Worm (Caenorhabditis elegans): ENCODE results near the gene toc-1.

Gene toc-1

DNA sequence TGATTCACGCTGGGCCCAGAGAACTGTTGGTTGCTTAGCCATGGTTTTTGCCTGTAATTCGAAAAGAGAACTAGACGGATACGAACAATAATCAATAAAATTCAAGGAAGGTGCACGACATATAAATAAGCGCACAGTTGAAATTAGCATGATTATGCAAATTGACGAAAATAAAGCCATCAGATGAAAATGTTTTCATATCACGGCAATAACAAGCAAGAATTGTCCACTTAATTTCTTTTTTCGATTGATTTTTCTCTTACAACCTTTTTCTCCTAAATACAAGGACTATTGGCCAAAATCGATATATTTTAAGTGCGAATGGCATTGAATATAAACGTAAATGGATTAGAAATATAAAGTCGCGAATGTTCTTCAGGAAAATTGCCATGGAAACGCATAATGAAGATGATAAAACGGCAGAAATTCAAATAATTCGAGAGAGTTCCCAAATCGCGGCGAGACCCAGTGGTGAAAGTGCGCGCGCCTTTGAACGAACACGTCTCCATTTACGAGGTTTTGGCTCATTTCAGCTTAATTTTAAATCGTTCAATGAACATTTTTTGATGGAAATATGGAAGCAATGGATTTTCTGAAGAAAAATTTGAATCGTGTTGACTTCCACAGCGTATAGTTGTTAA is at the start of gene toc-1, which contains the start of gene daf-41:
Gene toc-1, plus strand, starts transcription at position 537 of the 641 bp plus-strand sequence.
Gene daf-41, minus strand, starts transcription at position 51 of the 641 bp plus-strand sequence.
- TF ChIP-seq med-1 (GFP tag; optimal IDR thresholded peaks at IDR 0.05; ENCODE audit: insufficient read depth) (no peak), klf-2 (GFP tag; conservative IDR thresholded peaks at IDR 0.05) (no peak)

ce11 chrIII:5225321-5225720 is 49.7 kb upstream of the toc-1 start, which contains the start of gene nex-1:
Gene nex-1 (plus strand): TSS chrIII:5225621.
- TF ChIP-seq flt-1 (GFP tag; IDR thresholded peaks at IDR 0.05) (no peak), ztf-29 (GFP tag; IDR thresholded peaks at IDR 0.05) (no peak)

- TF ChIP-seq ztf-29 (GFP tag; IDR thresholded peaks at IDR 0.05) (peak; percentile 72), cog-1 (tag; optimal IDR thresholded peaks at IDR 0.05) (peak; percentile 25), ztf-23 (GFP tag; IDR thresholded peaks at IDR 0.05) (peak; percentile 69; the same call in 1 of the 2 replicates), med-1 (GFP tag; optimal IDR thresholded peaks at IDR 0.05; ENCODE audit: insufficient read depth) (peak; percentile 7), klf-2 (GFP tag; conservative IDR thresholded peaks at IDR 0.05) (no peak; the same call in 1 of the 2 replicates)
Measured at ce11 chrIII:5227831-5228467, 47.1 kb upstream of the toc-1 start, which contains the start of the genes C34E10.12, C34E10.10 and atp-2. Gene C34E10.12 (minus strand): TSS chrIII:5227881. Gene C34E10.10 (minus strand): TSS chrIII:5227884. Gene atp-2 (plus strand): TSS chrIII:5228417.

- TF ChIP-seq cog-1 (tag; optimal IDR thresholded peaks at IDR 0.05) (no peak), flt-1 (GFP tag; IDR thresholded peaks at IDR 0.05) (no peak), klf-2 (GFP tag; conservative IDR thresholded peaks at IDR 0.05) (no peak), ztf-29 (GFP tag; IDR thresholded peaks at IDR 0.05) (no peak), T22C8.4 (GFP tag; IDR thresholded peaks at IDR 0.05) (no peak), tab-1 (GFP tag; IDR thresholded peaks at IDR 0.05) (no peak), med-1 (GFP tag; optimal IDR thresholded peaks at IDR 0.05; ENCODE audit: insufficient read depth) (no peak), ref-1 (GFP tag; conservative IDR thresholded peaks at IDR 0.05) (no peak), ztf-23 (GFP tag; IDR thresholded peaks at IDR 0.05) (no peak)
Measured at ce11 chrIII:5228839-5229238, 46.2 kb upstream of the toc-1 start.

ce11 chrIII:5229511-5230250 is 45.4 kb upstream of the toc-1 start:
- TF ChIP-seq klf-2 (GFP tag; conservative IDR thresholded peaks at IDR 0.05): no peak
- TF ChIP-seq flt-1 (GFP tag; IDR thresholded peaks at IDR 0.05): no peak
- TF ChIP-seq ref-1 (GFP tag; conservative IDR thresholded peaks at IDR 0.05): no peak

DNA sequence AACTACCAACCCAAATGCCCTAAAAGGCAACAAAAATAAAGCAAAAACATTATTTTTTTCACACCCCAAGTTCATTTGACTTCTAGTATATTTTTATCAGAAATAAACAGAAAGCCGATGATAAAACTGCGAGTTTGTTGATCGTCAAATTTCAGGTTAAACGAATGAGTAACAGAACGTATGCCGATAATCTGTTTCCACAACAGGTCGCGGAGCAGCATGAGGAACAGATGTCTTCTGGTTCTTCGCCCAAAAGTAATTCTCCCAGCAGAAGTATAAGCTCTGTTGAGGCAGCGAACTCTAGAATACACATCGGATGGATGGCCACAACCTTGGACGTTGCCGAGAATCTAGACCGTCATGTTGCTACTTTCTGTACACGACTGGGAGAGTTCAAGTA is 44.6 kb upstream of the toc-1 start, which contains the start of gene prmt-5:
Gene prmt-5, plus strand, starts transcription at position 141 of the 400 bp plus-strand sequence.
- TF ChIP-seq T22C8.4 (GFP tag; IDR thresholded peaks at IDR 0.05) (no peak), tab-1 (GFP tag; IDR thresholded peaks at IDR 0.05) (no peak), med-1 (GFP tag; optimal IDR thresholded peaks at IDR 0.05; ENCODE audit: insufficient read depth) (no peak), klf-2 (GFP tag; conservative IDR thresholded peaks at IDR 0.05) (no peak), ztf-23 (GFP tag; IDR thresholded peaks at IDR 0.05) (no peak), flt-1 (GFP tag; IDR thresholded peaks at IDR 0.05) (no peak), ztf-29 (GFP tag; IDR thresholded peaks at IDR 0.05) (no peak), ref-1 (GFP tag; conservative IDR thresholded peaks at IDR 0.05) (no peak), cog-1 (tag; optimal IDR thresholded peaks at IDR 0.05) (no peak)

DNA sequence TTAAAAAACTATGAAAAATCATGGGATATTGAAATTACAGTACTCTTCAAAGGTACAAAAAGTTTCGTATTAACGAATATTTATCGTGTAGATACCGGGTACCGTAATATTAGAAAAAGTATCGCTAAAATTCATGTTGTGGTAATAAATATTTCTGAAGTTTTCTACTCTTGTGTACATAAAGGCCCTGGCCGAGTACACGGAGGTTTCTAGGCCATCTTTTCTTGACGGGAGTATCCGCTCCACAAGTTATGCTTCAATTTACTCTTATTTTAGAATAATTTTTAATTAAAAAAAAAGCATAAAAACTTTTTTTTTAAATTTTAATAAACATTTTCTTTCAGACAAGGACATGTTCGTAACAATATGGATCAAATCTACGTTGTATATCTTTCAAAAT is 41.9 kb upstream of the toc-1 start:
- no peak for TF ChIP-seq flt-1 (GFP tag; IDR thresholded peaks at IDR 0.05)
- TF ChIP-seq cog-1 (tag; optimal IDR thresholded peaks at IDR 0.05): no peak
- TF ChIP-seq klf-2 (GFP tag; conservative IDR thresholded peaks at IDR 0.05): no peak
- no peak for TF ChIP-seq ztf-29 (GFP tag; IDR thresholded peaks at IDR 0.05)
- no peak for TF ChIP-seq T22C8.4 (GFP tag; IDR thresholded peaks at IDR 0.05)
- TF ChIP-seq tab-1 (GFP tag; IDR thresholded peaks at IDR 0.05): no peak
- no peak for TF ChIP-seq ztf-23 (GFP tag; IDR thresholded peaks at IDR 0.05)
- TF ChIP-seq med-1 (GFP tag; optimal IDR thresholded peaks at IDR 0.05; ENCODE audit: insufficient read depth): no peak
- no peak for TF ChIP-seq ref-1 (GFP tag; conservative IDR thresholded peaks at IDR 0.05)

ce11 chrIII:5234312-5234711 is 40.7 kb upstream of the toc-1 start, which contains the start of gene mrps-26:
Gene mrps-26 (plus strand): TSS chrIII:5234612.
- TF ChIP-seq med-1 (GFP tag; optimal IDR thresholded peaks at IDR 0.05; ENCODE audit: insufficient read depth): no peak
- no peak for TF ChIP-seq klf-2 (GFP tag; conservative IDR thresholded peaks at IDR 0.05)
- no peak for TF ChIP-seq T22C8.4 (GFP tag; IDR thresholded peaks at IDR 0.05)
- no peak for TF ChIP-seq ref-1 (GFP tag; conservative IDR thresholded peaks at IDR 0.05)
- no peak for TF ChIP-seq flt-1 (GFP tag; IDR thresholded peaks at IDR 0.05)
- TF ChIP-seq cog-1 (tag; optimal IDR thresholded peaks at IDR 0.05): no peak
- no peak for TF ChIP-seq ztf-29 (GFP tag; IDR thresholded peaks at IDR 0.05)
- TF ChIP-seq ztf-23 (GFP tag; IDR thresholded peaks at IDR 0.05): no peak
- TF ChIP-seq tab-1 (GFP tag; IDR thresholded peaks at IDR 0.05): no peak

ce11 chrIII:5236104-5236503 is 38.9 kb upstream of the toc-1 start, which contains the start of gene prx-10:
Gene prx-10 (plus strand): TSS chrIII:5236404.
- no peak for TF ChIP-seq flt-1 (GFP tag; IDR thresholded peaks at IDR 0.05)
- TF ChIP-seq ztf-29 (GFP tag; IDR thresholded peaks at IDR 0.05): no peak
- TF ChIP-seq tab-1 (GFP tag; IDR thresholded peaks at IDR 0.05): no peak
- TF ChIP-seq klf-2 (GFP tag; conservative IDR thresholded peaks at IDR 0.05): no peak
- TF ChIP-seq ref-1 (GFP tag; conservative IDR thresholded peaks at IDR 0.05): no peak
- no peak for TF ChIP-seq cog-1 (tag; optimal IDR thresholded peaks at IDR 0.05)
